Fruit fly (Drosophila melanogaster) whole organism, embryonic: ENCODE data around the gene CG4297.

ENCODE experiments used
- Antp ChIP-seq: fragments of 200-800 bp; sonication (Bioruptor generic); optimal IDR thresholded peaks from 3 replicates; lab custom pipeline; 2016; ENCODE audit warnings: missing biosample characterization, missing genetic modification characterization
- Asciz ChIP-seq: fragments of 200-800 bp; sonication (Bioruptor generic); optimal IDR thresholded peaks from 2 replicates; lab custom pipeline; 2017; ENCODE audit warnings: missing biosample characterization, mild to moderate bottlenecking, missing genetic modification characterization, missing genetic modification reagents
- B-H1 ChIP-seq: fragments of 200-800 bp; sonication (Bioruptor generic); IDR thresholded peaks from 3 replicates; pipeline ENCODE4 v1.3.6; 2022; ENCODE audit warnings: missing biosample characterization, missing genetic modification characterization
- CG10431 ChIP-seq: fragments of 200-800 bp; sonication (Bioruptor generic); optimal IDR thresholded peaks from 3 replicates; lab custom pipeline; 2018; ENCODE audit warnings: missing biosample characterization, mild to moderate bottlenecking, missing genetic modification characterization
- CG11504 ChIP-seq: fragments of 200-800 bp; sonication (Bioruptor generic); optimal IDR thresholded peaks from 3 replicates; lab custom pipeline; 2019; ENCODE audit warnings: missing biosample characterization, mild to moderate bottlenecking, missing genetic modification characterization, moderate library complexity
- CG11695 ChIP-seq: fragments of 200-800 bp; sonication (Bioruptor generic); IDR thresholded peaks from 3 replicates; pipeline ENCODE4 v1.3.6; 2022; ENCODE audit warnings: missing biosample characterization, missing genetic modification characterization
- CG12299 ChIP-seq: fragments of 200-800 bp; sonication (Bioruptor generic); optimal IDR thresholded peaks from 2 replicates; lab custom pipeline; 2018; ENCODE audit warnings: missing biosample characterization, mild to moderate bottlenecking, missing genetic modification characterization
- CG12391 ChIP-seq: fragments of 200-800 bp; sonication (Bioruptor generic); optimal IDR thresholded peaks from 3 replicates; lab custom pipeline; 2018; ENCODE audit warnings: missing biosample characterization, mild to moderate bottlenecking, missing genetic modification characterization, moderate library complexity
- CG12744 ChIP-seq: fragments of 200-800 bp; sonication (Bioruptor generic); optimal IDR thresholded peaks from 2 replicates; lab custom pipeline; 2016; ENCODE audit warnings: missing biosample characterization, missing genetic modification characterization
- CG13123 ChIP-seq: fragments of 200-800 bp; sonication (Bioruptor generic); optimal IDR thresholded peaks from 2 replicates; lab custom pipeline; 2016; ENCODE audit warnings: missing biosample characterization, missing genetic modification characterization
- CG15269 ChIP-seq: fragments of 200-800 bp; sonication (Bioruptor generic); optimal IDR thresholded peaks from 2 replicates; lab custom pipeline; 2018; ENCODE audit warnings: missing biosample characterization, mild to moderate bottlenecking, missing genetic modification characterization, moderate library complexity
- CG15479 ChIP-seq: fragments of 200-800 bp; sonication (Bioruptor generic); optimal IDR thresholded peaks from 3 replicates; lab custom pipeline; 2019; ENCODE audit warnings: missing biosample characterization, mild to moderate bottlenecking, missing genetic modification characterization, moderate library complexity
- CG16815 ChIP-seq: fragments of 200-800 bp; sonication (Bioruptor generic); optimal IDR thresholded peaks from 3 replicates; lab custom pipeline; 2017; ENCODE audit warnings: missing biosample characterization, mild to moderate bottlenecking, missing genetic modification characterization
- CG16863 ChIP-seq: fragments of 200-800 bp; sonication (Bioruptor generic); optimal IDR thresholded peaks from 3 replicates; lab custom pipeline; 2016; ENCODE audit warnings: missing biosample characterization, missing genetic modification characterization
- CG17612 ChIP-seq: fragments of 200-800 bp; sonication (Bioruptor generic); IDR thresholded peaks from 2 replicates; pipeline ENCODE4 v1.3.6; 2022; ENCODE audit warnings: missing biosample characterization, missing genetic modification characterization
- CG2889 ChIP-seq: fragments of 200-800 bp; sonication (Bioruptor generic); IDR thresholded peaks from 3 replicates; pipeline ENCODE4 v1.3.6; 2022; ENCODE audit warnings: missing biosample characterization, missing genetic modification characterization
- CG30431 ChIP-seq: fragments of 200-800 bp; sonication (Bioruptor generic); optimal IDR thresholded peaks from 2 replicates; lab custom pipeline; 2017; ENCODE audit warnings: missing biosample characterization, missing genetic modification characterization
- CG32767 ChIP-seq: fragments of 200-800 bp; sonication (Bioruptor generic); IDR thresholded peaks from 2 replicates; pipeline ENCODE4 v1.3.6; 2022; ENCODE audit warnings: missing biosample characterization, missing genetic modification characterization
- CG5180 ChIP-seq: fragments of 200-800 bp; sonication (Bioruptor generic); optimal IDR thresholded peaks from 3 replicates; lab custom pipeline; 2017; ENCODE audit warnings: missing biosample characterization, missing genetic modification characterization, mild to moderate bottlenecking, moderate library complexity, missing genetic modification reagents
- CG6254 ChIP-seq: fragments of 200-800 bp; sonication (Bioruptor generic); optimal IDR thresholded peaks from 3 replicates; lab custom pipeline; 2017; ENCODE audit warnings: mild to moderate bottlenecking, missing biosample characterization, missing genetic modification reagents, missing genetic modification characterization
- CG6689 ChIP-seq: fragments of 200-800 bp; sonication (Bioruptor generic); IDR thresholded peaks from 2 replicates; pipeline ENCODE4 v1.3.6; 2022; ENCODE audit warnings: missing biosample characterization, missing genetic modification characterization
- CG7839 ChIP-seq: fragments of 200-800 bp; sonication (Bioruptor generic); optimal IDR thresholded peaks from 3 replicates; lab custom pipeline; 2018; ENCODE audit warnings: missing biosample characterization, mild to moderate bottlenecking, missing genetic modification characterization, moderate library complexity
- CG8478 ChIP-seq: fragments of >200 bp; optimal IDR thresholded peaks from 2 replicates; lab custom pipeline; 2018
- Camta ChIP-seq: fragments of 200-800 bp; sonication (Bioruptor generic); optimal IDR thresholded peaks from 2 replicates; lab custom pipeline; 2016; ENCODE audit warnings: missing biosample characterization, missing genetic modification characterization
- Dp ChIP-seq: fragments of 200-800 bp; sonication (Bioruptor generic); optimal IDR thresholded peaks from 2 replicates; lab custom pipeline; 2018; ENCODE audit warnings: missing biosample characterization, mild to moderate bottlenecking, missing genetic modification characterization, moderate library complexity
- Drgx ChIP-seq: fragments of 200-800 bp; sonication (Bioruptor generic); IDR thresholded peaks from 2 replicates; pipeline ENCODE4 v1.3.6; 2022; ENCODE audit warnings: missing biosample characterization, missing genetic modification characterization
- Fer3 ChIP-seq: fragments of 200-800 bp; sonication (Bioruptor generic); optimal IDR thresholded peaks from 2 replicates; lab custom pipeline; 2018; ENCODE audit warnings: missing biosample characterization, mild to moderate bottlenecking, missing genetic modification characterization, moderate library complexity
- H2.0 ChIP-seq: fragments of 200-800 bp; sonication (Bioruptor generic); IDR thresholded peaks from 2 replicates; pipeline ENCODE4 v1.3.6; 2022; ENCODE audit warnings: missing biosample characterization, missing genetic modification characterization
- HLH4C ChIP-seq: fragments of 200-800 bp; sonication (Bioruptor generic); IDR thresholded peaks from 3 replicates; pipeline ENCODE4 v1.3.6; 2022; ENCODE audit warnings: missing biosample characterization, missing genetic modification characterization; ENCODE audit not compliant: partially characterized antibody
- Jarid2 ChIP-seq: fragments of 200-800 bp; sonication (Bioruptor generic); optimal IDR thresholded peaks from 3 replicates; lab custom pipeline; 2017; ENCODE audit warnings: mild to moderate bottlenecking, missing biosample characterization, missing genetic modification reagents, missing genetic modification characterization
- Mad ChIP-seq: fragments of 200-800 bp; sonication (Bioruptor generic); optimal IDR thresholded peaks from 2 replicates; lab custom pipeline; 2016; ENCODE audit warnings: missing biosample characterization, missing genetic modification characterization
- Nf-YA ChIP-seq: fragments of 200-800 bp; sonication (Bioruptor generic); IDR thresholded peaks from 2 replicates; pipeline ENCODE4 v1.3.6; 2022; ENCODE audit warnings: missing biosample characterization, missing genetic modification characterization
- Sin3A ChIP-seq: fragments of >200 bp; optimal IDR thresholded peaks from 2 replicates; lab custom pipeline; 2018
- Six4 ChIP-seq: fragments of 200-800 bp; sonication (Bioruptor generic); optimal IDR thresholded peaks from 2 replicates; lab custom pipeline; 2016; ENCODE audit warnings: missing biosample characterization, missing genetic modification characterization
- Tbp ChIP-seq: fragments of >200 bp; optimal IDR thresholded peaks from 2 replicates; lab custom pipeline; 2018; ENCODE audit warnings: missing biosample characterization, missing genetic modification characterization
- ase ChIP-seq: fragments of 200-800 bp; sonication (Bioruptor generic); IDR thresholded peaks from 3 replicates; pipeline ENCODE4 v1.3.6; 2022; ENCODE audit warnings: missing biosample characterization, missing genetic modification characterization
- ato ChIP-seq: fragments of 200-800 bp; sonication (Bioruptor generic); IDR thresholded peaks from 2 replicates; pipeline ENCODE4 v1.3.6; 2022; ENCODE audit warnings: missing biosample characterization, missing genetic modification characterization; ENCODE audit not compliant: partially characterized antibody
- bcd ChIP-seq: fragments of 200-800 bp; sonication (Bioruptor generic); optimal IDR thresholded peaks from 2 replicates; lab custom pipeline; 2017; ENCODE audit warnings: missing biosample characterization, mild to moderate bottlenecking, missing genetic modification characterization
- corto ChIP-seq: fragments of 200-800 bp; sonication (Bioruptor generic); optimal IDR thresholded peaks from 2 replicates; lab custom pipeline; 2016; ENCODE audit warnings: missing biosample characterization, mild to moderate bottlenecking, missing genetic modification characterization, moderate library complexity
- crp ChIP-seq, 2 experiments: fragments of 200-800 bp; sonication (Bioruptor generic); optimal IDR thresholded peaks; 2 replicates in 1 of 2; 3 replicates in 1 of 2; lab custom pipeline; 2017; ENCODE audit warnings: missing biosample characterization in 2 of 2, missing genetic modification characterization in 2 of 2, mild to moderate bottlenecking in 1 of 2, moderate library complexity in 1 of 2
- dm ChIP-seq: fragments of 200-800 bp; sonication (Bioruptor generic); optimal IDR thresholded peaks from 3 replicates; lab custom pipeline; 2016; ENCODE audit warnings: missing biosample characterization, missing genetic modification characterization
- gfzf ChIP-seq: fragments of 200-800 bp; sonication (Bioruptor generic); optimal IDR thresholded peaks from 2 replicates; lab custom pipeline; 2016; ENCODE audit warnings: missing biosample characterization, mild to moderate bottlenecking, missing genetic modification characterization, moderate library complexity
- h ChIP-seq: fragments of >200 bp; optimal IDR thresholded peaks from 2 replicates; lab custom pipeline; 2017
- mam ChIP-seq: fragments of 200-800 bp; sonication (Bioruptor generic); optimal IDR thresholded peaks from 3 replicates; lab custom pipeline; 2016; ENCODE audit warnings: missing biosample characterization, missing genetic modification characterization
- oc ChIP-seq: fragments of 200-800 bp; sonication (Bioruptor generic); optimal IDR thresholded peaks from 2 replicates; lab custom pipeline; 2018; ENCODE audit warnings: missing biosample characterization, mild to moderate bottlenecking, missing genetic modification characterization, moderate library complexity
- org-1 ChIP-seq: fragments of 200-800 bp; sonication (Bioruptor generic); optimal IDR thresholded peaks from 2 replicates; lab custom pipeline; 2017; ENCODE audit warnings: missing biosample characterization, missing genetic modification characterization
- rib ChIP-seq: fragments of 200-800 bp; sonication (Bioruptor generic); IDR thresholded peaks from 2 replicates; pipeline ENCODE4 v1.3.6; 2022; ENCODE audit warnings: missing biosample characterization, missing genetic modification characterization
- sens ChIP-seq: fragments of 200-800 bp; sonication (Bioruptor generic); peaks from one replicate; lab custom pipeline; 2016; ENCODE audit warnings: missing biosample characterization, missing genetic modification characterization
- sima ChIP-seq: fragments of 200-800 bp; sonication (Bioruptor generic); optimal IDR thresholded peaks from 2 replicates; lab custom pipeline; 2016; ENCODE audit warnings: missing biosample characterization, missing genetic modification characterization
- so ChIP-seq: fragments of 200-800 bp; sonication (Bioruptor generic); IDR thresholded peaks from 3 replicates; pipeline ENCODE4 v1.3.6; 2022; ENCODE audit warnings: missing biosample characterization, missing genetic modification characterization
- ttk ChIP-seq: fragments of 200-800 bp; sonication (Bioruptor generic); IDR thresholded peaks from 2 replicates; pipeline ENCODE4 v2.1.2; 2022; ENCODE audit warnings: missing biosample characterization, missing genetic modification characterization

The CG4297 gene

DNA sequence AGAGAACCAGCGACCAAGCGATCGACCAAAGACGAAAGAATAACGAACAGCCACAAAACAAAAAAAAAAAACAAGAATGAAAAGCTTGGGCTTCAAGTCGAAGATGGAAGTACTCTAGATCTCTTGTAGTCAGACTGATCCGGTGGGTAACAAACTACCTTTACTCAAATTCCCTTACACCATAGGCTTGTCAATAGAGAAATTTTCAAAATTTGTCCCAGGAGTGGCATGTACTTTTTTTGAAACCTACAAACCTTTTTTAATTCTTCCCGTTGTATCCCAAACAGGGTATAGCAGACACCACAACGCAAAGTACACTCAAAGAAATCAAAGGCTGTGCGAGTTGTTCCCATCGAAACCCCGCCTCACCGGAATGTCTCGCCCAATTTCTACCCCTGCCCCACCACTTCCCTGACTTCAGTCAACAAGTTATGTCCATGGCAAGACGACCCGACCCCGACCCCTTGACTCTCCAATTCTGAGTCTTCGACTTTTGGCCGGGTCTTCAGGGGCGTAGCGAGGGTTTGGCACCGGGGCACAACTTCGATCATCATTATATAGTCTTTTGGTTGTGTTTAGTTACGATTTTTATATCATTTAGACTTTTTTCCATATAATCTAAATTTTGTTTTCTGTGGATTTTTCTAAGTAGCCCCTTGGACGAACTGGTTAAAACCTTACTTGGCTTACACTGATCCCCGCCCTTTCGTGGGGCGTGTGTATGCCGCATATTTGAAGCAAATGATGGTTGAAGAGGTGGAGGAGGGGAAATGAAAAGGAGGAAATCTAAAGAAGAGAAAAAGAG, 42.1 kb downstream of the CG4297 start (continued):
- TF ChIP-seq mam (peak; percentile 61), CG16863 (peak; percentile 57), oc (tag; lab: Kevin White, UChicago) (peak; percentile 50), Fer3 (peak; percentile 10), CG17612 (GFP tag; lab: Robert Waterston, UW) (no peak), h (lab: Kevin White, UChicago) (no peak), ttk (no peak), CG10431 (no peak), CG15269 (no peak), gfzf (GFP tag; lab: Kevin White, UChicago) (no peak), Drgx (peak; percentile 58), CG6689 (GFP tag; lab: Robert Waterston, UW) (peak; percentile 57), Asciz (GFP tag; lab: Kevin White, UChicago) (no peak), CG5180 (GFP tag; lab: Kevin White, UChicago) (no peak), CG12744 (GFP tag; lab: Kevin White, UChicago) (no peak), CG30431 (GFP tag; lab: Kevin White, UChicago) (peak; percentile 23), org-1 (GFP tag; lab: Kevin White, UChicago) (peak; percentile 18), CG12391 (peak; percentile 62), Nf-YA (GFP tag; lab: Robert Waterston, UW) (0 out of 2 replicates have a peak, but pooled peaks have one; percentile 47), rib (peak; percentile 55), Antp (GFP tag; lab: Kevin White, UChicago) (peak; percentile 55), sens (peak; percentile 96), CG32767 (GFP tag; lab: Robert Waterston, UW) (no peak), CG6254 (no peak), CG15479 (GFP tag; lab: Kevin White, UChicago) (no peak), corto (GFP tag; lab: Kevin White, UChicago) (peak; percentile 79), H2.0 (GFP tag; lab: Robert Waterston, UW) (no peak), CG2889 (GFP tag; lab: Robert Waterston, UW) (no peak), crp (GFP tag; optimal IDR thresholded peaks at IDR 0.05; lab: Kevin White, UChicago) (no peak), sima (no peak), B-H1 (GFP tag; lab: Robert Waterston, UW) (no peak), CG12299 (tag; lab: Kevin White, UChicago) (peak; percentile 5), CG7839 (peak; percentile 55), Six4 (GFP tag; lab: Kevin White, UChicago) (peak; percentile 34), Dp (GFP tag; lab: Kevin White, UChicago) (no peak), ato (GFP tag; lab: Robert Waterston, UW) (no peak), Tbp (GFP tag; lab: Kevin White, UChicago) (no peak), so (GFP tag; lab: Robert Waterston, UW) (no peak), Mad (no peak), HLH4C (GFP tag; lab: Robert Waterston, UW) (no peak), CG16815 (GFP tag; lab: Kevin White, UChicago) (peak; percentile 71), Camta (peak; percentile 39), Jarid2 (no peak), CG13123 (GFP tag; lab: Kevin White, UChicago) (no peak), ase (no peak), bcd (GFP tag; lab: Kevin White, UChicago) (peak; percentile 51), CG8478 (lab: Kevin White, UChicago) (no peak), dm (GFP tag; lab: Kevin White, UChicago) (peak; percentile 9), CG11504 (tag; lab: Kevin White, UChicago) (peak; percentile 40), Sin3A (lab: Kevin White, UChicago) (no peak), CG11695 (GFP tag; lab: Robert Waterston, UW) (no peak)
